Worm (Caenorhabditis elegans) whole organism, L3 larva: ENCODE results near the gene frpr-4.

Experiments used
- R02D3.7 ChIP-seq: fragments of 150-350 bp; optimal IDR thresholded peaks from 2 replicates; lab custom pipeline; 2014; ENCODE audit warnings: missing biosample characterization, missing genetic modification characterization
- ZK546.5 ChIP-seq: sonication (generic microtip); optimal IDR thresholded peaks from 2 replicates; lab custom pipeline; 2017; ENCODE audit warnings: missing biosample characterization, missing genetic modification characterization
- aly-2 ChIP-seq: fragments of 150-350 bp; optimal IDR thresholded peaks from 2 replicates; lab custom pipeline; 2014; ENCODE audit warnings: missing biosample characterization, missing genetic modification characterization
- ama-1 ChIP-seq: fragments of 150-350 bp; optimal IDR thresholded peaks from 2 replicates; lab custom pipeline; 2018
- ceh-16 ChIP-seq: sonication (generic microtip); optimal IDR thresholded peaks from 2 replicates; lab custom pipeline; 2017; ENCODE audit warnings: missing biosample characterization, missing genetic modification characterization
- ceh-28 ChIP-seq: fragments of 150-350 bp; optimal IDR thresholded peaks from 2 replicates; lab custom pipeline; 2014; ENCODE audit warnings: missing biosample characterization, missing genetic modification reagents, missing genetic modification characterization
- ceh-82 ChIP-seq: fragments of 150-350 bp; optimal IDR thresholded peaks from 2 replicates; lab custom pipeline; 2014; ENCODE audit warnings: missing biosample characterization, missing genetic modification characterization
- ceh-9 ChIP-seq: sonication (generic microtip); optimal IDR thresholded peaks from 2 replicates; lab custom pipeline; 2018; ENCODE audit warnings: missing biosample characterization, missing genetic modification characterization
- daf-12 ChIP-seq: fragments of 150-350 bp; optimal IDR thresholded peaks from 2 replicates; lab custom pipeline; 2014; ENCODE audit warnings: missing biosample characterization, missing genetic modification reagents, missing genetic modification characterization
- egl-27 ChIP-seq: sonication (generic microtip); optimal IDR thresholded peaks from 4 replicates; lab custom pipeline; 2017; ENCODE audit warnings: missing biosample characterization, missing genetic modification reagents, missing genetic modification characterization
- egl-5 ChIP-seq: fragments of 150-350 bp; optimal IDR thresholded peaks from 2 replicates; lab custom pipeline; 2017; ENCODE audit warnings: missing biosample characterization, missing genetic modification reagents, missing genetic modification characterization, inconsistent platforms
- elt-1 ChIP-seq: fragments of 150-350 bp; optimal IDR thresholded peaks from 2 replicates; lab custom pipeline; 2014; ENCODE audit warnings: missing biosample characterization, missing genetic modification characterization
- elt-2 ChIP-seq: sonication (generic microtip); optimal IDR thresholded peaks from 2 replicates; lab custom pipeline; 2016; ENCODE audit warnings: missing genetic modification reagents, mild to moderate bottlenecking, missing genetic modification characterization, missing compliant biosample characterization
- elt-3 ChIP-seq, 3 experiments: fragments of 150-350 bp in 1 of 3; sonication (generic microtip) in 2 of 3; optimal IDR thresholded peaks; 2 replicates in 2 of 3; 4 replicates in 1 of 3; lab custom pipeline; 2014 to 2017; ENCODE audit warnings: missing biosample characterization in 3 of 3, missing genetic modification characterization in 3 of 3
- eor-1 ChIP-seq, 2 experiments: fragments of 150-350 bp; optimal IDR thresholded peaks; 2 replicates each; lab custom pipeline; 2014 to 2018; ENCODE audit warnings: missing biosample characterization in 2 of 2, missing genetic modification characterization in 2 of 2
- fkh-10 ChIP-seq: sonication (generic microtip); optimal IDR thresholded peaks from 2 replicates; lab custom pipeline; 2017; ENCODE audit warnings: missing biosample characterization, missing genetic modification reagents, missing genetic modification characterization
- fkh-2 ChIP-seq: fragments of 150-350 bp; optimal IDR thresholded peaks from 2 replicates; lab custom pipeline; 2014; ENCODE audit warnings: missing biosample characterization, missing genetic modification reagents, missing genetic modification characterization
- fos-1 ChIP-seq: fragments of 150-350 bp; optimal IDR thresholded peaks from 2 replicates; lab custom pipeline; 2014; ENCODE audit warnings: missing biosample characterization, missing genetic modification characterization
- hmg-11 ChIP-seq: sonication (generic microtip); optimal IDR thresholded peaks from 2 replicates; lab custom pipeline; 2016; ENCODE audit warnings: missing genetic modification characterization, missing compliant biosample characterization
- jun-1 ChIP-seq: fragments of 150-350 bp; optimal IDR thresholded peaks from 2 replicates; lab custom pipeline; 2014; ENCODE audit warnings: missing biosample characterization, missing genetic modification reagents, missing genetic modification characterization
- lin-15B ChIP-seq: fragments of 150-350 bp; optimal IDR thresholded peaks from 2 replicates; lab custom pipeline; 2014; ENCODE audit warnings: missing biosample characterization, missing genetic modification characterization
- lin-39 ChIP-seq: fragments of 150-350 bp; optimal IDR thresholded peaks from 2 replicates; lab custom pipeline; 2018; ENCODE audit warnings: missing biosample characterization, missing genetic modification reagents, missing genetic modification characterization
- lsy-12 ChIP-seq: sonication (generic microtip); optimal IDR thresholded peaks from 2 replicates; lab custom pipeline; 2016; ENCODE audit warnings: mild to moderate bottlenecking, missing genetic modification characterization, missing compliant biosample characterization
- mdl-1 ChIP-seq: fragments of 150-350 bp; optimal IDR thresholded peaks from 2 replicates; lab custom pipeline; 2014; ENCODE audit warnings: missing biosample characterization, missing genetic modification characterization
- mml-1 ChIP-seq: fragments of 150-350 bp; sonication (generic microtip); optimal IDR thresholded peaks from 3 replicates; lab custom pipeline; 2014; ENCODE audit warnings: missing biosample characterization, missing genetic modification characterization
- nfya-1 ChIP-seq: sonication (generic microtip); optimal IDR thresholded peaks from 2 replicates; lab custom pipeline; 2017; ENCODE audit warnings: missing genetic modification characterization, mild to moderate bottlenecking, missing compliant biosample characterization, antibody characterized with exemption, moderate library complexity; ENCODE audit not compliant: insufficient read depth
- nhr-11 ChIP-seq: fragments of 150-350 bp; optimal IDR thresholded peaks from 2 replicates; lab custom pipeline; 2014; ENCODE audit warnings: missing biosample characterization, missing genetic modification characterization
- nhr-12 ChIP-seq: fragments of 150-350 bp; optimal IDR thresholded peaks from 2 replicates; lab custom pipeline; 2014; ENCODE audit warnings: missing biosample characterization, missing genetic modification characterization
- nhr-23 ChIP-seq: fragments of 150-350 bp; optimal IDR thresholded peaks from 2 replicates; lab custom pipeline; 2014; ENCODE audit warnings: missing biosample characterization, missing genetic modification reagents, missing genetic modification characterization
- nhr-237 ChIP-seq: fragments of 150-350 bp; optimal IDR thresholded peaks from 2 replicates; lab custom pipeline; 2014; ENCODE audit warnings: missing biosample characterization, missing genetic modification characterization
- nhr-25 ChIP-seq: sonication (generic microtip); optimal IDR thresholded peaks from 2 replicates; lab custom pipeline; 2017; ENCODE audit warnings: missing biosample characterization, missing genetic modification characterization
- nhr-28 ChIP-seq: fragments of 150-350 bp; optimal IDR thresholded peaks from 2 replicates; lab custom pipeline; 2014; ENCODE audit warnings: missing biosample characterization, missing genetic modification characterization
- nhr-43 ChIP-seq: sonication (generic microtip); optimal IDR thresholded peaks from 2 replicates; lab custom pipeline; 2016; ENCODE audit warnings: mild to moderate bottlenecking, missing genetic modification characterization, missing compliant biosample characterization; ENCODE audit not compliant: poor library complexity, severe bottlenecking
- nhr-67 ChIP-seq: fragments of 150-350 bp; optimal IDR thresholded peaks from 2 replicates; lab custom pipeline; 2014; ENCODE audit warnings: missing biosample characterization, missing genetic modification characterization
- nhr-76 ChIP-seq: fragments of 150-350 bp; sonication (generic microtip); optimal IDR thresholded peaks from 5 replicates; lab custom pipeline; 2014; ENCODE audit warnings: missing biosample characterization, missing genetic modification characterization
- nhr-77 ChIP-seq: fragments of 150-350 bp; optimal IDR thresholded peaks from 2 replicates; lab custom pipeline; 2014; ENCODE audit warnings: missing biosample characterization, missing genetic modification characterization
- pha-4 ChIP-seq: fragments of 150-350 bp; optimal IDR thresholded peaks from 2 replicates; lab custom pipeline; 2014; ENCODE audit warnings: missing biosample characterization, missing genetic modification reagents, missing genetic modification characterization
- pqm-1 ChIP-seq: fragments of 150-350 bp; optimal IDR thresholded peaks from 2 replicates; lab custom pipeline; 2017; ENCODE audit warnings: missing biosample characterization, missing genetic modification characterization, inconsistent platforms
- sea-2 ChIP-seq: fragments of 150-350 bp; sonication (generic microtip); optimal IDR thresholded peaks from 4 replicates; lab custom pipeline; 2014; ENCODE audit warnings: missing biosample characterization, missing genetic modification reagents, missing genetic modification characterization
- skn-1 ChIP-seq: fragments of 150-350 bp; optimal IDR thresholded peaks from 2 replicates; lab custom pipeline; 2014; ENCODE audit warnings: missing biosample characterization, missing genetic modification characterization
- snpc-4 ChIP-seq: fragments of 150-350 bp; optimal IDR thresholded peaks from 2 replicates; lab custom pipeline; 2014; ENCODE audit warnings: missing biosample characterization, missing genetic modification characterization
- tbx-2 ChIP-seq: sonication (generic microtip); optimal IDR thresholded peaks from 2 replicates; lab custom pipeline; 2016; ENCODE audit warnings: mild to moderate bottlenecking, missing genetic modification characterization, missing compliant biosample characterization
- unc-39 ChIP-seq: sonication (generic microtip); optimal IDR thresholded peaks from 4 replicates; lab custom pipeline; 2017; ENCODE audit warnings: missing biosample characterization, missing genetic modification characterization
- unc-62 ChIP-seq: fragments of 150-350 bp; sonication (generic microtip); optimal IDR thresholded peaks from 4 replicates; lab custom pipeline; 2014; ENCODE audit warnings: missing biosample characterization, missing genetic modification reagents, missing genetic modification characterization
- zag-1 ChIP-seq: fragments of 150-350 bp; optimal IDR thresholded peaks from 2 replicates; lab custom pipeline; 2014; ENCODE audit warnings: missing biosample characterization, missing genetic modification characterization
- ztf-11 ChIP-seq: fragments of 150-350 bp; optimal IDR thresholded peaks from 2 replicates; lab custom pipeline; 2014; ENCODE audit warnings: missing biosample characterization, missing genetic modification characterization
- ztf-4 ChIP-seq: fragments of 150-350 bp; optimal IDR thresholded peaks from 2 replicates; lab custom pipeline; 2014; ENCODE audit warnings: missing biosample characterization, missing genetic modification characterization

The frpr-4 gene

ce11 chrII:5202930-5203329, 52.4 kb downstream of the frpr-4 start, which contains the start of gene ampd-1 (continued):
- TF ChIP-seq sea-2 (GFP tag; lab: Kevin White, UChicago) (no peak), nhr-67 (no peak), tbx-2 (tag; lab: Kevin White, UChicago) (no peak), lin-39 (no peak)

ce11 chrII:5201922-5202562, 53.3 kb downstream of the frpr-4 start:
- TF ChIP-seq nfya-1 (tag; lab: Kevin White, UChicago), result peak; percentile 12
- TF ChIP-seq nhr-28 (tag; lab: Kevin White, UChicago), result no peak
- TF ChIP-seq elt-2, result peak; percentile 100
- no peak for TF ChIP-seq fkh-10 (GFP tag; lab: Kevin White, UChicago)
- no peak for TF ChIP-seq ZK546.5
- peak; percentile 33 for TF ChIP-seq pha-4 (tag; lab: Kevin White, UChicago)
- peak; percentile 75 for TF ChIP-seq jun-1 (tag; lab: Kevin White, UChicago)
- no peak for TF ChIP-seq unc-62 (GFP tag; lab: Kevin White, UChicago)
- TF ChIP-seq ztf-4 (tag; lab: Kevin White, UChicago), result no peak
- peak; percentile 98 for TF ChIP-seq pqm-1 (tag; lab: Kevin White, UChicago)
- TF ChIP-seq elt-3 (tag; optimal IDR thresholded peaks at IDR 0.05; lab: Kevin White, UChicago), result no peak
- TF ChIP-seq ama-1 (lab: Kevin White, UChicago), result peak; percentile 49
- TF ChIP-seq nhr-11, result no peak

- TF ChIP-seq R02D3.7 (tag; lab: Kevin White, UChicago), result no peak
- no peak for TF ChIP-seq ceh-16 (tag; lab: Kevin White, UChicago)
- no peak for TF ChIP-seq mml-1 (tag; lab: Kevin White, UChicago)
- TF ChIP-seq nhr-12 (tag; lab: Kevin White, UChicago), result no peak
- TF ChIP-seq elt-2, result no peak
- no peak for TF ChIP-seq aly-2 (tag; lab: Kevin White, UChicago)
- TF ChIP-seq ceh-82 (tag; lab: Kevin White, UChicago), result no peak
- TF ChIP-seq tbx-2 (tag; lab: Kevin White, UChicago), result no peak
- peak; percentile 56 for TF ChIP-seq pha-4 (tag; lab: Kevin White, UChicago)
- peak; percentile 0 for TF ChIP-seq nhr-23 (tag; lab: Kevin White, UChicago)
- no peak for TF ChIP-seq ztf-11 (tag; lab: Kevin White, UChicago)
- TF ChIP-seq pqm-1 (tag; lab: Kevin White, UChicago), result no peak
- no peak for TF ChIP-seq zag-1
- TF ChIP-seq fkh-10 (GFP tag; lab: Kevin White, UChicago), result no peak
- TF ChIP-seq fkh-2, result no peak
- no peak for TF ChIP-seq lsy-12 (tag; lab: Kevin White, UChicago)
- no peak for TF ChIP-seq skn-1 (tag; lab: Kevin White, UChicago)
- no peak for TF ChIP-seq nhr-28 (tag; lab: Kevin White, UChicago)
- peak; percentile 3 for TF ChIP-seq hmg-11
- no peak for TF ChIP-seq unc-62 (GFP tag; lab: Kevin White, UChicago)
- TF ChIP-seq jun-1 (tag; lab: Kevin White, UChicago), result no peak
- no peak for TF ChIP-seq ceh-28
- peak; percentile 30 for TF ChIP-seq ama-1 (lab: Kevin White, UChicago)
- TF ChIP-seq nhr-43 (tag; lab: Kevin White, UChicago), result no peak
- no peak for TF ChIP-seq nhr-77 (tag; lab: Kevin White, UChicago)
- TF ChIP-seq nhr-11, result no peak
- no peak for TF ChIP-seq daf-12
- TF ChIP-seq ceh-9 (tag; lab: Kevin White, UChicago), result no peak
- TF ChIP-seq ZK546.5, result no peak
- TF ChIP-seq egl-5 (tag; lab: Kevin White, UChicago), result peak; percentile 37
- TF ChIP-seq nhr-25 (tag; lab: Kevin White, UChicago), result no peak
- TF ChIP-seq elt-1, result peak; percentile 9
- TF ChIP-seq lin-15B (tag; lab: Kevin White, UChicago), result no peak
- no peak for TF ChIP-seq unc-39 (tag; lab: Kevin White, UChicago)
- no peak for TF ChIP-seq egl-27 (tag; lab: Kevin White, UChicago)
- no peak for TF ChIP-seq lin-39
- TF ChIP-seq nfya-1 (tag; lab: Kevin White, UChicago), result peak; percentile 59
- peak; percentile 63 for TF ChIP-seq snpc-4 (tag; lab: Kevin White, UChicago)
- no peak for TF ChIP-seq eor-1 (tag; optimal IDR thresholded peaks at IDR 0.05; lab: Kevin White, UChicago)
- no peak for TF ChIP-seq sea-2 (GFP tag; lab: Kevin White, UChicago)
- TF ChIP-seq nhr-237 (tag; lab: Kevin White, UChicago), result no peak
- no peak for TF ChIP-seq nhr-76 (tag; lab: Kevin White, UChicago)
- TF ChIP-seq mdl-1 (tag; lab: Kevin White, UChicago), result no peak
- no peak for TF ChIP-seq fos-1 (tag; lab: Kevin White, UChicago)
- TF ChIP-seq ztf-4 (tag; lab: Kevin White, UChicago), result no peak
- no peak for TF ChIP-seq nhr-67
Observed at ce11 chrII:5200987-5201582, 54.2 kb downstream of the frpr-4 start.
